Worm (Caenorhabditis elegans): Measurements from ENCODE around the gene F54C8.1.

- TF ChIP-seq flt-1 (GFP tag; IDR thresholded peaks at IDR 0.05) (no peak), ref-1 (GFP tag; conservative IDR thresholded peaks at IDR 0.05) (no peak), med-1 (GFP tag; optimal IDR thresholded peaks at IDR 0.05; ENCODE audit: insufficient read depth) (no peak), T22C8.4 (GFP tag; IDR thresholded peaks at IDR 0.05) (no peak), tab-1 (GFP tag; IDR thresholded peaks at IDR 0.05) (no peak), ztf-23 (GFP tag; IDR thresholded peaks at IDR 0.05) (no peak), cog-1 (tag; optimal IDR thresholded peaks at IDR 0.05) (no peak)
Measured at ce11 chrIII:9453962-9454361, 14.5 kb downstream of the F54C8.1 start, which contains the start of gene F54C8.7.

All from whole organism, midembryonic.